Fruit fly (Drosophila melanogaster): ENCODE measurements around the gene Indy-2.
A peak's percentile ranks its signal among the peaks of the same experiment; 100 is the strongest.

Indy-2 gene

DNA sequence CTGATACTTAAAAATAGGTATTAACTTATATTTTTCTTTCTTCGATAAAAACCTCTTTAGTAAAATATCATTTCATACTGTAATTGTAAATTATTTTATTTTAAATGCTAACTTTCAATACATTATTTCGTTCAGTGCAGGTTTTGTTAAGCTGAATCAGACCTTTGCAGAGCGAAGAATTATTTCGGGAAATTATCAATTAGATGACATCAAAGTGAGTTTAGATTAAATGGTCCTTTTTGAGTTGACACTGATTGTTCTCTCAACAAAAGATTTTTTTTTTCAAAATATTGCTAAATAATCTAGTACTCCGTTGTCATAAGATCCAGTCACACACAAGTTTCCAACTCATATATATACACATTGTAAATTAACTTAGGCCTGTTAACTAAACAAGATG, at the start of gene Indy-2, which contains the start of gene CG33934:
TSS of gene Indy-2 (plus strand) at position 301 of the 400 bp plus-strand sequence.
TSS of gene CG33934 (plus strand) at position 301 of the 400 bp plus-strand sequence.
- TF ChIP-seq Sin3A (optimal IDR thresholded peaks at IDR 0.05) = no peak
- no peak for TF ChIP-seq insv (optimal IDR thresholded peaks at IDR 0.05)

DNA sequence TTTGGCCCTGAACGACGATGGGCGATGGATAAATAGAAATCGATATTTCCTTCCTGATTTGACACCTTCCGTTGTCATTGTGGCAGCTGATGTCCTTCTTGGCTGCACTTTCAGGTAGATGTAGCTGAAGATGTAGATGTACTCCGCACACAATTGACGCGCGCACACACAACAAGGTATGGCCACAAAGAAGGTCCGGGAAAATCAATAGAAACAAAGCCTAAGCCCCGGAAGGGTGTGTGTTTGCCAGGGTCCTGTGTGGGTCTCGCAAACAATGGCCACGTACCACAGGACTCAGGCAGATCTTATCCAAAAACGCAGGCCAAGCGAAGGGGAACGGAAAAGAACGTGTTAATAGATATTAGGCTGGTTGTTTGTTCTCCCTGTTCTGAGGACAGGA, 47.1 kb upstream of the Indy-2 start:
- TF ChIP-seq Myc (optimal IDR thresholded peaks at IDR 0.05) = no peak
- TF ChIP-seq ttk (optimal IDR thresholded peaks at IDR 0.05) = no peak
- no peak for TF ChIP-seq psq (optimal IDR thresholded peaks at IDR 0.05)
- TF ChIP-seq insv (optimal IDR thresholded peaks at IDR 0.05) = no peak
- no peak for TF ChIP-seq h (optimal IDR thresholded peaks at IDR 0.05)
- TF ChIP-seq Sin3A (optimal IDR thresholded peaks at IDR 0.05) = no peak

dm6 chr3R:19996433-19996832, 46.1 kb upstream of the Indy-2 start:
- no peak for TF ChIP-seq Sin3A (optimal IDR thresholded peaks at IDR 0.05)
- TF ChIP-seq Myc (optimal IDR thresholded peaks at IDR 0.05) = no peak
- no peak for TF ChIP-seq insv (optimal IDR thresholded peaks at IDR 0.05)
- TF ChIP-seq h (optimal IDR thresholded peaks at IDR 0.05) = no peak
- TF ChIP-seq psq (optimal IDR thresholded peaks at IDR 0.05) = no peak
- no peak for TF ChIP-seq ttk (optimal IDR thresholded peaks at IDR 0.05)

DNA sequence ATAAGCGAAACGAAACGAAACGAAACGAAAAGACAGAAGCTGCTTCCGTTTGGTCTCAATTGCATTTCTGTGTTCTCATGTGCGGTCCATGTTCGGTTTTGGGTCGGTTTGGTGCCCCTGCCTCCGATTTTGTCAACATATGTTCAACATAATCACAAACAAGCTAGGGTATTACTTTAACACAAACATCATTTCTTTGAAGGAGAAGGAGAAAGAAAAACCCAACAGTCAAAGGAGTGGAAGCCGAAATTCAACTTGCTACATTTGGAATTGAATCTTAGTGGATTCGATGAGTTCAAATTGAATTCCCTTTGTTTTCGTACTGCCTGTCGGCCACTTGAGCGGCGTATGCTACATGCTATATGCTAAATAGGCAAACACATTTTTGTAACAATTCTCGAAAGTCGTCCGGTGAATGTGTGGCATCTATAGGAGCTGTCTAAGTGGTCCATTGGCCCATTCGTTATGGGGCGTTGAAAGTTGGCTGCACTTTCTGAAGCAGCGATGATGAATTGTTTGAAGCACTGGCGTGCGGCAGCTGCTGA, 45.0 kb upstream of the Indy-2 start:
- no peak for TF ChIP-seq Sin3A (optimal IDR thresholded peaks at IDR 0.05)
- TF ChIP-seq ttk (optimal IDR thresholded peaks at IDR 0.05) = no peak
- no peak for TF ChIP-seq Myc (optimal IDR thresholded peaks at IDR 0.05)
- TF ChIP-seq insv (optimal IDR thresholded peaks at IDR 0.05) = no peak
- TF ChIP-seq psq (optimal IDR thresholded peaks at IDR 0.05) = no peak
- TF ChIP-seq h (optimal IDR thresholded peaks at IDR 0.05) = no peak

- no peak for TF ChIP-seq Myc (optimal IDR thresholded peaks at IDR 0.05)
- no peak for TF ChIP-seq Sin3A (optimal IDR thresholded peaks at IDR 0.05)
- no peak for TF ChIP-seq psq (optimal IDR thresholded peaks at IDR 0.05)
- TF ChIP-seq ttk (optimal IDR thresholded peaks at IDR 0.05) = no peak
- no peak for TF ChIP-seq insv (optimal IDR thresholded peaks at IDR 0.05)
- no peak for TF ChIP-seq h (optimal IDR thresholded peaks at IDR 0.05)
These were observed 44.1 kb upstream of the Indy-2 start for dm6 chr3R:19998418-19998817.

DNA sequence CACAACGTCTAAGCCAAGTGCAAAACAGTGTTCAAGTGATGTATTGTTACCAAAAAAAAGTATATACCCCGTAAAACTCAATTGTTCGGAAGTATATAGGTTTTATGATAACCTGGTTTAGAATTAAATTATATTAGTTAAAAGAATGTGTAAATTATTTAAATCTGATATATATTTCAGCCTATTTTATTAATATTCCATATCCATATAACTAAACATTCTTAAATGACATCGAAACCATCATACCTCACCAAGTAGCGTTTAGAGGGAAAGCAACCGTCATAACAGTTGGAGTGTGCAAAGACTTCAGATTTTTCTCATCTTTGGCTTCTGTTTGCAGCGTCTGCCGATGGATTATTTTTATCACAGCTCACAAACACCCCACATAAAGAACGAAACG, 43.1 kb upstream of the Indy-2 start:
- TF ChIP-seq insv (optimal IDR thresholded peaks at IDR 0.05) (no peak), Sin3A (optimal IDR thresholded peaks at IDR 0.05) (no peak), psq (optimal IDR thresholded peaks at IDR 0.05) (no peak), ttk (optimal IDR thresholded peaks at IDR 0.05) (no peak), h (optimal IDR thresholded peaks at IDR 0.05) (no peak), Myc (optimal IDR thresholded peaks at IDR 0.05) (no peak)

DNA sequence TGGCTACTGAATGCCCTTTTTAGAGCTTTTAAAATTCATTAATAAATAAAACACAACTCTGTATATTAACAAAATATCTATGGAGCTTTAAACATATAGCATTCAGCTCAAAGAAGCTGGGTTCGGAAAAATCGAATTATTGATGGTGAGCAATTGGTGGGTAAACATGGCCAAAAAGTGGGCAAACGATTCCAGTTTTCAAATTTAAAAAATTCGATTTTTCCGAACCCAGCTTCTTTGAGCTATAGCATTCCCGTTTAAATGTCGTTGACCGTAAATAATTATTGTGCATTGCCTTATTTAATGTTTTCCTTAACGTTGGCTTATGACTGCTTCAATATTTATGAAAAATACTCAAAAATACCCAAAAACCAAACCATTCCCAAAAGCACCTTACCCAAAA, 41.0 kb upstream of the Indy-2 start:
- TF ChIP-seq h (optimal IDR thresholded peaks at IDR 0.05) (no peak), insv (optimal IDR thresholded peaks at IDR 0.05) (no peak), ttk (optimal IDR thresholded peaks at IDR 0.05) (no peak), Sin3A (optimal IDR thresholded peaks at IDR 0.05) (no peak), psq (optimal IDR thresholded peaks at IDR 0.05) (no peak), Myc (optimal IDR thresholded peaks at IDR 0.05) (no peak)

- TF ChIP-seq h (optimal IDR thresholded peaks at IDR 0.05) (no peak), insv (optimal IDR thresholded peaks at IDR 0.05) (no peak), Sin3A (optimal IDR thresholded peaks at IDR 0.05) (no peak), ttk (optimal IDR thresholded peaks at IDR 0.05) (no peak), Myc (optimal IDR thresholded peaks at IDR 0.05) (no peak), psq (optimal IDR thresholded peaks at IDR 0.05) (no peak)
These were observed 37.9 kb upstream of the Indy-2 start for dm6 chr3R:20004697-20005096.

dm6 chr3R:20006617-20007016, 35.9 kb upstream of the Indy-2 start:
- TF ChIP-seq insv (optimal IDR thresholded peaks at IDR 0.05) = no peak
- TF ChIP-seq Sin3A (optimal IDR thresholded peaks at IDR 0.05) = no peak
- no peak for TF ChIP-seq Myc (optimal IDR thresholded peaks at IDR 0.05)
- TF ChIP-seq psq (optimal IDR thresholded peaks at IDR 0.05) = no peak
- TF ChIP-seq ttk (optimal IDR thresholded peaks at IDR 0.05) = no peak
- TF ChIP-seq h (optimal IDR thresholded peaks at IDR 0.05) = no peak

- TF ChIP-seq insv (optimal IDR thresholded peaks at IDR 0.05) (no peak), ttk (optimal IDR thresholded peaks at IDR 0.05) (no peak), Myc (optimal IDR thresholded peaks at IDR 0.05) (no peak), psq (optimal IDR thresholded peaks at IDR 0.05) (no peak), h (optimal IDR thresholded peaks at IDR 0.05) (no peak), Sin3A (optimal IDR thresholded peaks at IDR 0.05) (no peak)
These were observed 34.9 kb upstream of the Indy-2 start for dm6 chr3R:20007399-20008285.

- TF ChIP-seq Sin3A (optimal IDR thresholded peaks at IDR 0.05) = no peak
- peak; percentile 91 for TF ChIP-seq psq (optimal IDR thresholded peaks at IDR 0.05)
These were observed 34.0 kb upstream of the Indy-2 start, which contains the start of the genes Hs6st and MED25 for dm6 chr3R:20008372-20009051. Gene Hs6st, minus strand, starts transcription at chr3R:20008512. Gene MED25, plus strand, starts transcription at chr3R:20008947.

dm6 chr3R:20010942-20011341, 31.6 kb upstream of the Indy-2 start:
- no peak for TF ChIP-seq psq (optimal IDR thresholded peaks at IDR 0.05)
- no peak for TF ChIP-seq insv (optimal IDR thresholded peaks at IDR 0.05)
- TF ChIP-seq h (optimal IDR thresholded peaks at IDR 0.05) = no peak
- no peak for TF ChIP-seq Sin3A (optimal IDR thresholded peaks at IDR 0.05)
- TF ChIP-seq Myc (optimal IDR thresholded peaks at IDR 0.05) = no peak
- TF ChIP-seq ttk (optimal IDR thresholded peaks at IDR 0.05) = no peak

Measured in Kc167 (cell line).